Fruit fly (Drosophila melanogaster): Measurements from ENCODE around the gene IleRS.
A peak's percentile ranks its signal among the peaks of the same experiment; 100 is the strongest.

IleRS gene

DNA sequence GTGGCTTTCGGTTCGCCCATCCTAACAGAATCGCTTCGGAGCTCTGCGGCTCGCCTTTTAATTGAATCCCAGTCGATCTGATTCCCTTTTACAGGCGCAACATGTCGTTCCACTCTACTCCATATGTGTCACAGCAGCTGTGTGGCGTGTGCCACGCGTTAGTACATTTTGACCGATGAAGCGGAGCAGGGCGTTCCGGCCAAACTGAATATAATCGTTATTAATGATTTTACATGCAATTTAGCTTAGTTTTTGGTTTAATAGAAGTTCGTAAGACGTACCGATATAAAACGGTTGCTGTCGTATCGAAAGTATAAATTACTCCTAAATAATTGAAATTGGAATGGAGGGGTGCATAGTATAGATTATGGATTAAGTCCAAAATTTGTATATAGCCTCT is 21.9 kb upstream of the IleRS start, which contains the start of gene CG11523 (continued):
- TF ChIP-seq Chrac-16 (GFP tag; optimal IDR thresholded peaks at IDR 0.05) (peak; percentile 8), wdn (GFP tag; IDR thresholded peaks at IDR 0.05) (no peak), Hsf (GFP tag; optimal IDR thresholded peaks at IDR 0.05) (peak; percentile 36), Rfx (GFP tag; IDR thresholded peaks at IDR 0.05) (peak; percentile 82), CG8765 (GFP tag; IDR thresholded peaks at IDR 0.05) (no peak), Dad (GFP tag; optimal IDR thresholded peaks at IDR 0.05) (no peak), CG1832 (GFP tag; optimal IDR thresholded peaks at IDR 0.05) (no peak), CG33213 (GFP tag; optimal IDR thresholded peaks at IDR 0.05) (peak; percentile 33), CG30020 (tag; optimal IDR thresholded peaks at IDR 0.05) (peak; percentile 9), crp (GFP tag; optimal IDR thresholded peaks at IDR 0.05) (peak in 1 of 2 experiments; percentile 86), gem (tag; optimal IDR thresholded peaks at IDR 0.05) (no peak), Med (GFP tag) (peak; percentile 79), CG7745 (tag; optimal IDR thresholded peaks at IDR 0.05) (no peak), Aef1 (GFP tag; IDR thresholded peaks at IDR 0.05) (no peak), CG4328 (GFP tag; optimal IDR thresholded peaks at IDR 0.05) (no peak), CG11085 (GFP tag; IDR thresholded peaks at IDR 0.05) (no peak), CG9609 (GFP tag; optimal IDR thresholded peaks at IDR 0.05) (no peak), CG12219 (GFP tag; optimal IDR thresholded peaks at IDR 0.05) (no peak), CG3407 (GFP tag; optimal IDR thresholded peaks at IDR 0.05) (no peak), CG6683 (GFP tag; optimal IDR thresholded peaks at IDR 0.05) (no peak), CG17829 (tag; optimal IDR thresholded peaks at IDR 0.05) (peak; percentile 49), trem (tag; optimal IDR thresholded peaks at IDR 0.05) (peak; percentile 31), Scr (GFP tag; IDR thresholded peaks at IDR 0.05; ENCODE audit: partially characterized antibody) (no peak), CG7372 (GFP tag; IDR thresholded peaks at IDR 0.05) (no peak), MESR4 (GFP tag; optimal IDR thresholded peaks at IDR 0.05) (peak; percentile 90), Dbx (GFP tag; IDR thresholded peaks at IDR 0.05) (peak; percentile 8; the same call in 1 of the 3 replicates), CG2712 (tag; optimal IDR thresholded peaks at IDR 0.05) (peak; percentile 31), Sry-δ (GFP tag; optimal IDR thresholded peaks at IDR 0.05) (peak; percentile 39), CG18619 (GFP tag; optimal IDR thresholded peaks at IDR 0.05) (no peak), CG14014 (GFP tag; IDR thresholded peaks at IDR 0.05) (no peak), CG18476 (GFP tag; optimal IDR thresholded peaks at IDR 0.05) (no peak), CG14710 (tag; optimal IDR thresholded peaks at IDR 0.05) (peak; percentile 1), CG14860 (GFP tag; IDR thresholded peaks at IDR 0.05; ENCODE audit: partially characterized antibody) (no peak), insv (GFP tag; optimal IDR thresholded peaks at IDR 0.05) (no peak), gce (GFP tag; IDR thresholded peaks at IDR 0.05) (no peak), Optix (GFP tag; IDR thresholded peaks at IDR 0.05) (no peak), CG18011 (GFP tag; optimal IDR thresholded peaks at IDR 0.05) (no peak), Usf (GFP tag; optimal IDR thresholded peaks at IDR 0.05) (no peak), Camta (GFP tag; optimal IDR thresholded peaks at IDR 0.05) (no peak), twi (tag; optimal IDR thresholded peaks at IDR 0.05) (peak; percentile 95), croc (GFP tag; conservative IDR thresholded peaks at IDR 0.05) (no peak), ewg (GFP tag; optimal IDR thresholded peaks at IDR 0.05) (no peak), exex (tag; optimal IDR thresholded peaks at IDR 0.05) (peak; percentile 2), Antp (GFP tag; optimal IDR thresholded peaks at IDR 0.05) (no peak), CG2120 (GFP tag; optimal IDR thresholded peaks at IDR 0.05) (peak; percentile 36), nerfin-1 (tag; optimal IDR thresholded peaks at IDR 0.05) (no peak), fd3F (GFP tag; optimal IDR thresholded peaks at IDR 0.05) (no peak), CG17328 (GFP tag; IDR thresholded peaks at IDR 0.05) (no peak), tio (GFP tag; optimal IDR thresholded peaks at IDR 0.05) (no peak), D19A (tag; optimal IDR thresholded peaks at IDR 0.05) (peak; percentile 5), CG14441 (GFP tag; IDR thresholded peaks at IDR 0.05) (0 out of 2 replicates have a peak, but pooled peaks have one; percentile 23)

Measured in whole organism, embryonic.